Fruit fly (Drosophila melanogaster): ENCODE measurements around the gene eag.

The eag gene

DNA sequence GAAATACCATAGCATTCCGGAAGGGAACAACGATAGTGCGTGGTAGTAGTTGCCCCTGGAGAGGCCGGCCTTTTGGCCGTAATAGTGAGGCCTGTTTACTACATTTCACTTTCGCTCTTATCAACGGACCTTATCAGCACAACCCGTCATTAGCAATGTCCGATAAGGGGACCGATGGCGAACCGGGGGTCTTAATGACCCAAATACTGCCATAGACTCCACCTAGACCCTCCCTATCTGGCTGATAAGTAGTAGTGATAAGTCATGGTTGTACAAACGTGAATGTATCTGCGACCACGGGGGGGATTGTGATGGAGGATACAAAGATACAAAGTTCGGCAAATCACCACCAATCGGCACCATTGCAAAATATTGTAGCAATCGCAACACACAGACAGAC, 6.0 kb upstream of the eag start (continued):
- TF ChIP-seq CG8944 (GFP tag; optimal IDR thresholded peaks at IDR 0.05) (no peak), Sry-δ (GFP tag; optimal IDR thresholded peaks at IDR 0.05) (no peak), NC2α (GFP tag; optimal IDR thresholded peaks at IDR 0.05) (no peak), Spps (tag; optimal IDR thresholded peaks at IDR 0.05) (no peak), CG16815 (GFP tag; optimal IDR thresholded peaks at IDR 0.05) (no peak), CG16813 (GFP tag; IDR thresholded peaks at IDR 0.05; ENCODE audit: partially characterized antibody) (no peak), CG18764 (GFP tag; optimal IDR thresholded peaks at IDR 0.05) (no peak), CG15073 (GFP tag; optimal IDR thresholded peaks at IDR 0.05) (no peak), CG17612 (GFP tag; IDR thresholded peaks at IDR 0.05) (no peak), B-H1 (GFP tag; IDR thresholded peaks at IDR 0.05) (no peak), CG6175 (GFP tag; IDR thresholded peaks at IDR 0.05) (no peak), CG1647 (GFP tag; optimal IDR thresholded peaks at IDR 0.05) (no peak), pzg (GFP tag; optimal IDR thresholded peaks at IDR 0.05) (no peak)

DNA sequence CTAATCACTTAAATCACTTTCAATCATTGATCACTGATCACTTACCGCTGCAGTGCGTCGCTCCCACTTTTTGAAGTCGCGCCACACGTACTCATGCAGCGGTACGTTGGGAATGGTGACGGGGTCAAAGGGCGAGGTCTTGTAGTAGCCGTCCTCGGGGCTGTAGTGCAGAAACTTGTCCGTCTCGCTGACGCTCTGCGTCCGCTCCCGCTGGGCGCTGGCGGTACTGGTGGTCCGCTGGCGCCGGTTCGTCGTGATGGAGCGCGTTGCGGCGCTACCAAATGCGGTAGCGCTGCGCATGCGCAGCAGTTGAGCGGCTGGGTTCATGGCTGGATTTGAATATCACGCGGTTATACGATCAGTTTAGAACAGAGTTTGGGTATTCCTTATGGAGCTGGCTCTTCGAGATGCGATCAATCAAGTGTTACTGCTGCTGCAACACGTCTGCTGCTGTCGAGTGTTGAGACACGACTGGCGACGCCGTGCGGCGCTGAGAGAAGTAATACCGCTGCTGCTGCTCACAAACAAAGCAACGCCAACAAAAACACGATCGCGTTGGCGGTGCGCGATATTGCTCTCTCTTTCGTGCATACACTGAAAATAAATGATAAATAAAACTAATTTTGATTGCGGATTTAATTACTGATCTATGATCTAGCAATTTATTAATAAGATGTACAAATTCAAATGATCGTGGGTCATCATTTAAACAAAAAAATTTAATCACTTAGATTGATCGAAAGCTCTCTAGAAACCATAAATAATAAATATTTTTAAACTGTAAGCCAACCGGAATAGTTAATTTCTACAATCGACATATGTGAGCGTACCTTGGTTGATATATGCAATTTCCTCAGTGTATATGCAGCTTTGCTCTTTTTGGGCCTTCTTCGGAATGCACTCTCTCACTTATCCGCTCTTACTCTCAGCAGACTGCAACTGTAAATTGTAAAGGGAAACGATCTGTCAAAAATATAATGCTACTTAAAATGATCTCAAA, 4.7 kb upstream of the eag start:
- TF ChIP-seq tx (GFP tag; optimal IDR thresholded peaks at IDR 0.05) (peak; percentile 68), CG11398 (GFP tag; optimal IDR thresholded peaks at IDR 0.05) (peak; percentile 56), CG4707 (GFP tag; optimal IDR thresholded peaks at IDR 0.05) (peak; percentile 87), hth (optimal IDR thresholded peaks at IDR 0.05) (no peak), Xrp1 (GFP tag; IDR thresholded peaks at IDR 0.05) (peak; percentile 96), wor (GFP tag; IDR thresholded peaks at IDR 0.05) (peak; percentile 93), her (GFP tag; optimal IDR thresholded peaks at IDR 0.05) (peak; percentile 58), CG7987 (GFP tag; optimal IDR thresholded peaks at IDR 0.05) (peak; percentile 71), insv (GFP tag; optimal IDR thresholded peaks at IDR 0.05) (peak in 1 of 2 experiments; percentile 61), Lhr (GFP tag; optimal IDR thresholded peaks at IDR 0.05) (peak; percentile 92), seq (GFP tag; IDR thresholded peaks at IDR 0.05) (peak; percentile 84), Ravus (GFP tag; IDR thresholded peaks at IDR 0.05) (peak; percentile 51), CG9727 (GFP tag; optimal IDR thresholded peaks at IDR 0.05) (peak; percentile 96), D19B (GFP tag; optimal IDR thresholded peaks at IDR 0.05) (peak; percentile 67), Atf-2 (GFP tag; optimal IDR thresholded peaks at IDR 0.05) (peak; percentile 86), CG6683 (GFP tag; optimal IDR thresholded peaks at IDR 0.05) (peak; percentile 69), Meics (GFP tag; optimal IDR thresholded peaks at IDR 0.05) (peak; percentile 84), CG12769 (tag; optimal IDR thresholded peaks at IDR 0.05) (peak; percentile 59), Doc3 (GFP tag; IDR thresholded peaks at IDR 0.05; ENCODE audit: partially characterized antibody) (peak; percentile 35; the same call in 1 of the 3 replicates), CG17829 (tag; optimal IDR thresholded peaks at IDR 0.05) (peak; percentile 98), HHEX (GFP tag; optimal IDR thresholded peaks at IDR 0.05) (peak; percentile 84), Hmx (GFP tag; optimal IDR thresholded peaks at IDR 0.05) (peak; percentile 65), trh (GFP tag; optimal IDR thresholded peaks at IDR 0.05) (peak; percentile 90), ash1 (GFP tag; optimal IDR thresholded peaks at IDR 0.05) (no peak), CG17912 (GFP tag; optimal IDR thresholded peaks at IDR 0.05) (peak; percentile 0), Oli (tag; optimal IDR thresholded peaks at IDR 0.05) (peak; percentile 97), Camta (GFP tag; optimal IDR thresholded peaks at IDR 0.05) (peak; percentile 85), h (optimal IDR thresholded peaks at IDR 0.05) (no peak), CG6175 (GFP tag; IDR thresholded peaks at IDR 0.05) (no peak; the same call in 2 of the 3 replicates), stwl (tag; optimal IDR thresholded peaks at IDR 0.05) (peak; percentile 41), D (optimal IDR thresholded peaks at IDR 0.05) (no peak), D (GFP tag; optimal IDR thresholded peaks at IDR 0.05) (peak; percentile 97), E2f1 (GFP tag; IDR thresholded peaks at IDR 0.05) (peak; percentile 89), Sox100B (GFP tag; optimal IDR thresholded peaks at IDR 0.05) (peak; percentile 98), BEAF-32 (GFP tag; optimal IDR thresholded peaks at IDR 0.05) (no peak), Hsf (GFP tag; optimal IDR thresholded peaks at IDR 0.05) (peak; percentile 93)
